Worm (Caenorhabditis elegans): ENCODE results near the gene lro-1.

- peak; percentile 15 for TF ChIP-seq sma-3 (GFP tag; optimal IDR thresholded peaks at IDR 0.05)
- TF ChIP-seq ztf-11 (tag; optimal IDR thresholded peaks at IDR 0.05), result no peak
- TF ChIP-seq mdl-1 (tag; optimal IDR thresholded peaks at IDR 0.05), result peak in 1 of 2 experiments; percentile 33
- no peak for TF ChIP-seq nhr-23 (tag; optimal IDR thresholded peaks at IDR 0.05)
- peak; percentile 91 for TF ChIP-seq ama-1 (optimal IDR thresholded peaks at IDR 0.05)
- no peak for TF ChIP-seq egl-27 (tag; optimal IDR thresholded peaks at IDR 0.05)
- no peak for TF ChIP-seq lin-11 (tag; optimal IDR thresholded peaks at IDR 0.05)
- peak in 1 of 2 experiments; percentile 61 for TF ChIP-seq lsy-2 (tag; optimal IDR thresholded peaks at IDR 0.05)
- TF ChIP-seq alr-1 (tag; optimal IDR thresholded peaks at IDR 0.05), result no peak
- TF ChIP-seq ZK546.5 (tag; optimal IDR thresholded peaks at IDR 0.05), result no peak
- TF ChIP-seq nhr-237 (tag; optimal IDR thresholded peaks at IDR 0.05), result no peak
- peak; percentile 51 for TF ChIP-seq fos-1 (tag; optimal IDR thresholded peaks at IDR 0.05)
- TF ChIP-seq skn-1 (tag; optimal IDR thresholded peaks at IDR 0.05), result no peak
These were observed 17.8 kb upstream of the lro-1 start for ce11 chrX:6253899-6254670.
